Worm (Caenorhabditis elegans): Measurements from ENCODE around the gene nhr-109.

DNA sequence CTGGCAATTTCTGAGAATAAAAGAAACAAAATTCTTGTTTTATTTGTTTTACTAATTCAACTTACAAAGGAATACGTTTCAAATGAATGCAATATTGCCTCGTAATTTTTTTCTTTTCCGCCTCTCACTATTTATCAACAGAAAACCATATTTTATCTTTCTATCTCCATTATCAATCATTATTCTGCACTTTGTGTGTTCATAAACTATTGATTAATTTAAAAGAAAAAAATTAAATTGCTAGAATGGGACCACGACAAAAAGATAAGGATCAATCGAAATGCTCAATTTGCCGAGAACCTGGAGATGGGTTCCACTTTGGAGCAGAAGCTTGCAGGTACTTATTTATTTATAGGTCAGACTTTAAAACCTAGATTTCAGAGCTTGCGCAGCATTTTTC lies 2.0 kb downstream of the nhr-109 start, which contains the start of gene nhr-273:
- TF ChIP-seq rpc-1 (optimal IDR thresholded peaks at IDR 0.05) = no peak
- no peak for TF ChIP-seq rpc-1 (tag; optimal IDR thresholded peaks at IDR 0.05)
- TF ChIP-seq unc-62 (GFP tag; optimal IDR thresholded peaks at IDR 0.05) = no peak
- no peak for TF ChIP-seq ama-1 (optimal IDR thresholded peaks at IDR 0.05)
- no peak for TF ChIP-seq ama-1 (GFP tag; optimal IDR thresholded peaks at IDR 0.05)
- no peak for TF ChIP-seq nfya-2 (GFP tag; IDR thresholded peaks at IDR 0.05)
- TF ChIP-seq ztf-28 (GFP tag; IDR thresholded peaks at IDR 0.05) = no peak
- no peak for TF ChIP-seq lin-35 (GFP tag; optimal IDR thresholded peaks at IDR 0.05)
